Fruit fly (Drosophila melanogaster) whole organism, prepupa: Measurements from ENCODE around the gene Obp99d.
A peak's percentile ranks its signal among the peaks of the same experiment; 100 is the strongest.

Source experiments
- Blimp-1 ChIP-seq: fragments of 200-800 bp; sonication (Bioruptor generic); optimal IDR thresholded peaks from 3 replicates; lab custom pipeline; 2017; ENCODE audit warnings: missing biosample characterization, missing genetic modification characterization, mild to moderate bottlenecking, moderate library complexity, missing genetic modification reagents
- CG10631 ChIP-seq: fragments of 200-800 bp; sonication (Bioruptor generic); optimal IDR thresholded peaks from 2 replicates; lab custom pipeline; 2016; ENCODE audit warnings: missing biosample characterization, missing genetic modification characterization
- CG11762 ChIP-seq: fragments of 200-800 bp; sonication (Bioruptor generic); optimal IDR thresholded peaks from 3 replicates; lab custom pipeline; 2016; ENCODE audit warnings: missing biosample characterization, missing genetic modification characterization; ENCODE audit not compliant: insufficient read depth
- CG11902 ChIP-seq: fragments of 200-800 bp; sonication (Bioruptor generic); optimal IDR thresholded peaks from 3 replicates; lab custom pipeline; 2016; ENCODE audit warnings: missing biosample characterization, missing genetic modification characterization
- CG15336 ChIP-seq: fragments of 200-800 bp; sonication (Bioruptor generic); IDR thresholded peaks from 2 replicates; pipeline ENCODE4 v1.3.6; 2022; ENCODE audit warnings: missing biosample characterization, missing genetic modification characterization
- CG1621 ChIP-seq: fragments of 200-800 bp; sonication (Bioruptor generic); optimal IDR thresholded peaks from 3 replicates; lab custom pipeline; 2018; ENCODE audit warnings: missing biosample characterization, mild to moderate bottlenecking, missing genetic modification characterization
- CG16779 ChIP-seq: fragments of 200-800 bp; sonication (Bioruptor generic); optimal IDR thresholded peaks from 3 replicates; lab custom pipeline; 2017; ENCODE audit warnings: missing biosample characterization, mild to moderate bottlenecking, missing genetic modification characterization
- CG3032 ChIP-seq: fragments of 200-800 bp; optimal IDR thresholded peaks from 2 replicates; lab custom pipeline; 2019; ENCODE audit warnings: missing biosample characterization, mild to moderate bottlenecking, missing genetic modification characterization, moderate library complexity
- CG31627 ChIP-seq: fragments of 200-800 bp; sonication (Bioruptor generic); optimal IDR thresholded peaks from 3 replicates; lab custom pipeline; 2016; ENCODE audit warnings: missing biosample characterization, missing genetic modification characterization
- CG32006 ChIP-seq: fragments of 200-800 bp; sonication (Bioruptor generic); optimal IDR thresholded peaks from 3 replicates; lab custom pipeline; 2017; ENCODE audit warnings: missing biosample characterization, mild to moderate bottlenecking, missing genetic modification characterization
- CG34406 ChIP-seq: fragments of 200-800 bp; sonication (Bioruptor generic); optimal IDR thresholded peaks from 3 replicates; lab custom pipeline; 2016; ENCODE audit warnings: missing biosample characterization, missing genetic modification characterization
- CG6792 ChIP-seq: fragments of 200-800 bp; sonication (Bioruptor generic); optimal IDR thresholded peaks from 3 replicates; lab custom pipeline; 2016; ENCODE audit warnings: missing biosample characterization, missing genetic modification characterization
- CG7368 ChIP-seq: fragments of 200-800 bp; sonication (Bioruptor generic); optimal IDR thresholded peaks from 3 replicates; lab custom pipeline; 2016; ENCODE audit warnings: missing biosample characterization, missing genetic modification characterization
- CG8119 ChIP-seq: fragments of 200-800 bp; sonication (Bioruptor generic); IDR thresholded peaks from 3 replicates; pipeline ENCODE4 v1.3.6; 2022; ENCODE audit warnings: missing biosample characterization, missing genetic modification characterization
- CG8319 ChIP-seq: fragments of 200-800 bp; sonication (Bioruptor generic); optimal IDR thresholded peaks from 3 replicates; lab custom pipeline; 2016; ENCODE audit warnings: missing biosample characterization, missing genetic modification characterization
- CG9139 ChIP-seq: fragments of 200-800 bp; sonication (Bioruptor generic); optimal IDR thresholded peaks from 3 replicates; lab custom pipeline; 2017; ENCODE audit warnings: missing biosample characterization, mild to moderate bottlenecking, missing genetic modification characterization
- Eip75B ChIP-seq: fragments of 200-800 bp; sonication (Bioruptor generic); optimal IDR thresholded peaks from 3 replicates; lab custom pipeline; 2016; ENCODE audit warnings: missing biosample characterization, missing genetic modification characterization
- Ets21C ChIP-seq: fragments of 200-800 bp; sonication (Bioruptor generic); optimal IDR thresholded peaks from 3 replicates; lab custom pipeline; 2016; ENCODE audit warnings: missing biosample characterization, missing genetic modification characterization
- Ets96B ChIP-seq: fragments of 200-800 bp; optimal IDR thresholded peaks from 2 replicates; lab custom pipeline; 2019; ENCODE audit warnings: missing biosample characterization, mild to moderate bottlenecking, missing genetic modification characterization, moderate library complexity
- Gug ChIP-seq: fragments of 200-800 bp; sonication (Bioruptor generic); IDR thresholded peaks from 2 replicates; pipeline ENCODE4 v1.3.6; 2022; ENCODE audit warnings: missing biosample characterization, missing genetic modification characterization
- Hr38 ChIP-seq: sonication (Bioruptor generic); optimal IDR thresholded peaks from 2 replicates; lab custom pipeline; 2016; ENCODE audit warnings: missing biosample characterization, missing genetic modification characterization
- Hr39 ChIP-seq: fragments of 200-800 bp; sonication (Bioruptor generic); optimal IDR thresholded peaks from 2 replicates; lab custom pipeline; 2016; ENCODE audit warnings: missing biosample characterization, missing genetic modification characterization
- Met ChIP-seq: fragments of 200-800 bp; sonication (Bioruptor generic); optimal IDR thresholded peaks from 3 replicates; lab custom pipeline; 2016; ENCODE audit warnings: missing biosample characterization, missing genetic modification characterization
- Smox ChIP-seq: fragments of 200-800 bp; sonication (Bioruptor generic); optimal IDR thresholded peaks from 3 replicates; lab custom pipeline; 2016; ENCODE audit warnings: missing biosample characterization, missing genetic modification characterization
- Sox14 ChIP-seq: fragments of 200-800 bp; sonication (Bioruptor generic); optimal IDR thresholded peaks from 3 replicates; lab custom pipeline; 2016; ENCODE audit warnings: missing biosample characterization, missing genetic modification characterization
- achi ChIP-seq: fragments of 200-800 bp; sonication (Bioruptor generic); optimal IDR thresholded peaks from 3 replicates; lab custom pipeline; 2016; ENCODE audit warnings: missing biosample characterization, missing genetic modification characterization
- cyc ChIP-seq: fragments of 200-800 bp; sonication (Bioruptor generic); optimal IDR thresholded peaks from 3 replicates; lab custom pipeline; 2016; ENCODE audit warnings: missing biosample characterization, missing genetic modification characterization
- dac ChIP-seq: fragments of 200-800 bp; sonication (Bioruptor generic); optimal IDR thresholded peaks from 2 replicates; lab custom pipeline; 2017; ENCODE audit warnings: missing biosample characterization, mild to moderate bottlenecking, missing genetic modification characterization
- dsx ChIP-seq: fragments of 200-800 bp; optimal IDR thresholded peaks from 3 replicates; lab custom pipeline; 2019; ENCODE audit warnings: missing biosample characterization, mild to moderate bottlenecking, missing genetic modification characterization, moderate library complexity; ENCODE audit not compliant: poor library complexity, severe bottlenecking
- eg ChIP-seq: fragments of 200-800 bp; sonication (Bioruptor generic); IDR thresholded peaks from 3 replicates; pipeline ENCODE4 v1.3.6; 2022; ENCODE audit warnings: missing biosample characterization, missing genetic modification characterization
- fd59A ChIP-seq: fragments of 200-800 bp; sonication (Bioruptor generic); optimal IDR thresholded peaks from 2 replicates; lab custom pipeline; 2017; ENCODE audit warnings: missing biosample characterization, mild to moderate bottlenecking, missing genetic modification characterization, missing genetic modification reagents
- fd85E ChIP-seq: fragments of 200-800 bp; sonication (Bioruptor generic); optimal IDR thresholded peaks from 3 replicates; lab custom pipeline; 2016; ENCODE audit warnings: missing biosample characterization, missing genetic modification characterization
- net ChIP-seq: fragments of 200-800 bp; sonication (Bioruptor generic); optimal IDR thresholded peaks from 3 replicates; lab custom pipeline; 2016; ENCODE audit warnings: missing biosample characterization, missing genetic modification characterization
- spab ChIP-seq: fragments of 200-800 bp; sonication (Bioruptor generic); optimal IDR thresholded peaks from 2 replicates; lab custom pipeline; 2017; ENCODE audit warnings: missing biosample characterization, mild to moderate bottlenecking, missing genetic modification characterization, missing genetic modification reagents
- ss ChIP-seq, 2 experiments: fragments of 200-800 bp; sonication (Bioruptor generic); optimal IDR thresholded peaks; 2 replicates in 1 of 2; 3 replicates in 1 of 2; lab custom pipeline; 2017 to 2018; ENCODE audit warnings: mild to moderate bottlenecking in 2 of 2, missing biosample characterization in 2 of 2, missing genetic modification characterization in 2 of 2, moderate library complexity in 1 of 2
- svp ChIP-seq: fragments of 200-800 bp; sonication (Bioruptor generic); peaks from one replicate; lab custom pipeline; 2016; ENCODE audit warnings: missing biosample characterization, missing genetic modification characterization
- vri ChIP-seq: fragments of 200-800 bp; sonication (Bioruptor generic); optimal IDR thresholded peaks from 3 replicates; lab custom pipeline; 2016; ENCODE audit warnings: missing biosample characterization, mild to moderate bottlenecking, missing genetic modification characterization

The Obp99d gene

dm6 chr3R:29675333-29675732, 39.0 kb upstream of the Obp99d start, which contains the start of the genes Bub3 and Cap-D2 (continued):
- TF ChIP-seq Hr39 (GFP tag; lab: Kevin White, UChicago) (peak; percentile 69), CG11762 (GFP tag; lab: Kevin White, UChicago) (peak; percentile 21), dsx (GFP tag; lab: Kevin White, UChicago) (peak; percentile 23), CG34406 (peak; percentile 19), CG32006 (GFP tag; lab: Kevin White, UChicago) (peak; percentile 59), CG6792 (GFP tag; lab: Kevin White, UChicago) (peak; percentile 37), net (GFP tag; lab: Kevin White, UChicago) (peak; percentile 44), CG7368 (GFP tag; lab: Kevin White, UChicago) (peak; percentile 31), CG11902 (GFP tag; lab: Kevin White, UChicago) (peak; percentile 38), CG8119 (GFP tag; lab: Robert Waterston, UW) (peak; percentile 47; the same call in 2 of the 3 replicates), cyc (GFP tag; lab: Kevin White, UChicago) (peak; percentile 73), CG10631 (GFP tag; lab: Kevin White, UChicago) (no peak), vri (GFP tag; lab: Kevin White, UChicago) (no peak), Smox (GFP tag; lab: Kevin White, UChicago) (peak; percentile 60), CG31627 (GFP tag; lab: Kevin White, UChicago) (peak; percentile 74), achi (GFP tag; lab: Kevin White, UChicago) (peak; percentile 62), CG1621 (tag; lab: Kevin White, UChicago) (peak; percentile 41), CG3032 (tag; lab: Kevin White, UChicago) (peak; percentile 52), dac (GFP tag; lab: Kevin White, UChicago) (no peak), ss (GFP tag; optimal IDR thresholded peaks at IDR 0.05; lab: Kevin White, UChicago) (no peak), eg (GFP tag; lab: Robert Waterston, UW) (peak; percentile 75; the same call in 2 of the 3 replicates), Sox14 (GFP tag; lab: Kevin White, UChicago) (peak; percentile 70), spab (GFP tag; lab: Kevin White, UChicago) (no peak), Gug (peak; percentile 60), Met (peak; percentile 66), svp (GFP tag; lab: Kevin White, UChicago) (peak; percentile 84), fd85E (GFP tag; lab: Kevin White, UChicago) (no peak), Ets96B (tag; lab: Kevin White, UChicago) (peak; percentile 63), fd59A (GFP tag; lab: Kevin White, UChicago) (no peak)

- no peak for TF ChIP-seq Ets96B (tag; lab: Kevin White, UChicago)
- no peak for TF ChIP-seq CG16779 (tag; lab: Kevin White, UChicago)
- TF ChIP-seq Sox14 (GFP tag; lab: Kevin White, UChicago) = no peak
- no peak for TF ChIP-seq eg (GFP tag; lab: Robert Waterston, UW)
- TF ChIP-seq Gug = no peak
- no peak for TF ChIP-seq Eip75B (GFP tag; lab: Kevin White, UChicago)
- no peak for TF ChIP-seq Ets21C (GFP tag; lab: Kevin White, UChicago)
- TF ChIP-seq CG34406 = no peak
- no peak for TF ChIP-seq Hr38 (GFP tag; lab: Kevin White, UChicago)
- TF ChIP-seq CG3032 (tag; lab: Kevin White, UChicago) = no peak
- no peak for TF ChIP-seq Blimp-1
- no peak for TF ChIP-seq CG8319 (GFP tag; lab: Kevin White, UChicago)
- TF ChIP-seq dac (GFP tag; lab: Kevin White, UChicago) = no peak
- TF ChIP-seq CG9139 (GFP tag; lab: Kevin White, UChicago) = no peak
- no peak for TF ChIP-seq Smox (GFP tag; lab: Kevin White, UChicago)
- TF ChIP-seq CG7368 (GFP tag; lab: Kevin White, UChicago) = no peak
- no peak for TF ChIP-seq fd59A (GFP tag; lab: Kevin White, UChicago)
- no peak for TF ChIP-seq CG15336 (GFP tag; lab: Robert Waterston, UW)
- TF ChIP-seq svp (GFP tag; lab: Kevin White, UChicago) = no peak
- no peak for TF ChIP-seq vri (GFP tag; lab: Kevin White, UChicago)
- TF ChIP-seq, all 60 proteins: peak for 0
Observed at dm6 chr3R:29681241-29681640, 33.1 kb upstream of the Obp99d start.
